Worm (Caenorhabditis elegans): ENCODE measurements around the gene pph-4.2.

Gene pph-4.2

DNA sequence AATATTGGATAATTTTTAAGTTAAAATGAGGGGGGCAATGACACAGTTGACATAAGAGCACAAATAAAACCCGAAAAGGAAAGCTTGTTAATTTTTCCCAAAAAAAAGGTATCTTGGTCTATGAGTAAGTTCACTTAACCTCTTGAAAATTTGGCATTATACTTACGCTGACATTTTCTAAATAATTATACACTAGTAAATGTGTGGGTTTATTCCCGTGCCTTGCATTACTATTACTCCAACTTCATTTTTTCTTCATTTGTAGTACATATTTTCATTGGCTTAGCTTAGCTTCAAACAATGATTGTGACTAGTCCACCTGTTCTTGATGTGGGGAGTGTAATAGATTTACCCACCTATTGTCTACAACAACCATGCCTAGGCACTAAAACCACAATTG lies 17.8 kb downstream of the pph-4.2 start, which contains the start of gene Y75B8A.34 (continued):
- TF ChIP-seq hlh-11 (tag; optimal IDR thresholded peaks at IDR 0.05), result no peak
- TF ChIP-seq mxl-2 (GFP tag; conservative IDR thresholded peaks at IDR 0.05), result no peak
- TF ChIP-seq nhr-48 (tag; optimal IDR thresholded peaks at IDR 0.05), result no peak
- TF ChIP-seq zfp-2 (tag; optimal IDR thresholded peaks at IDR 0.05), result no peak

DNA sequence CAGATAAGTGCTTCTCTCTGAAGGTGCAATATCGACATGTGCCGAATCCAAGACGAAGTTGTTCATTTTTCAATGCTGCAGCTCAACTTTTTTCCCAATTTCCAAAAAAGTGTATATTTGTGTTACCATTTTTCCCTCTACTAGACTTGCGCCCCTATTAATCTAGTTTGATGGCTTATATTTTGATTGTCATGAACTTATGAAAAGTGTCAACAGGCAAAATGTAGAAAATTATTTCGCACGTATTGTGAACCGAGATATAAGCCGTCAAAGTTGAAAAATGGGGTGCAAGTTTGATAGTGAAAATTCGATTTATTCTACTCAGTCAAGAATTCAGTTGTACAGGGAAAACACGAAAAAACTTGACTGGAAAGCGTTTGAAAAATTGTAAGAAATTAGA lies 18.6 kb downstream of the pph-4.2 start, which contains the start of gene Y75B8A.32:
Gene Y75B8A.32 (minus strand): TSS at position 101 of the 400 bp plus-strand sequence.
- no peak for TF ChIP-seq Y48G9A.11 (GFP tag; IDR thresholded peaks at IDR 0.05)
- no peak for TF ChIP-seq ceh-28 (tag; optimal IDR thresholded peaks at IDR 0.05)
- no peak for TF ChIP-seq nhr-25 (tag; optimal IDR thresholded peaks at IDR 0.05; ENCODE audit: borderline replicate concordance, insufficient read depth)
- no peak for TF ChIP-seq zfp-2 (tag; optimal IDR thresholded peaks at IDR 0.05)
- no peak for TF ChIP-seq ceh-82 (tag; optimal IDR thresholded peaks at IDR 0.05)
- TF ChIP-seq ceh-62 (tag; optimal IDR thresholded peaks at IDR 0.05), result no peak
- no peak for TF ChIP-seq mdl-1 (tag; optimal IDR thresholded peaks at IDR 0.05)
- no peak for TF ChIP-seq daf-12 (tag; optimal IDR thresholded peaks at IDR 0.05)
- no peak for TF ChIP-seq mxl-2 (GFP tag; conservative IDR thresholded peaks at IDR 0.05)
- TF ChIP-seq D1046.2 (GFP tag; IDR thresholded peaks at IDR 0.05), result no peak
- no peak for TF ChIP-seq vab-7 (GFP tag; IDR thresholded peaks at IDR 0.05)

DNA sequence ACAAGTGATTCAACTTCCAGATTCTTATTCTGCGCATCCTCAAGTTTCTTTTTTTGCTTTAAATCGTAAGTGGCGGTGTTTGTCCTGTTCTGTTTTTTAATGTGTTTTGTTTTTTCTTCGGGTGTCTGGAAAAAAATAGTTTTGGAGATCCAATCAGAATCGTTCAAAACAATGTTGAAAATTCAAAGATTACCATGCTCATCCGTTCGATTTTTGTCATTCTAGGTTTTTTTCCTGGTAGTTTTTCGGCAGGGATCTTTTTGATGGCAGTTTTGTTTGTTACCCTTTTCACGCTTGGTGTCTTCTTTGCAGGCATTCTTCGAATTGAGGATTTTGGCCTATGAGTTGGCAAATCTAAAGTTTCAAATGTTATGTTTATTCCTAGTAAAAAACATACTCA lies 20.5 kb downstream of the pph-4.2 start:
- TF ChIP-seq ZK546.5 (tag; optimal IDR thresholded peaks at IDR 0.05) (no peak), nhr-237 (tag; optimal IDR thresholded peaks at IDR 0.05) (no peak), aha-1 (tag) (peak; percentile 91)

DNA sequence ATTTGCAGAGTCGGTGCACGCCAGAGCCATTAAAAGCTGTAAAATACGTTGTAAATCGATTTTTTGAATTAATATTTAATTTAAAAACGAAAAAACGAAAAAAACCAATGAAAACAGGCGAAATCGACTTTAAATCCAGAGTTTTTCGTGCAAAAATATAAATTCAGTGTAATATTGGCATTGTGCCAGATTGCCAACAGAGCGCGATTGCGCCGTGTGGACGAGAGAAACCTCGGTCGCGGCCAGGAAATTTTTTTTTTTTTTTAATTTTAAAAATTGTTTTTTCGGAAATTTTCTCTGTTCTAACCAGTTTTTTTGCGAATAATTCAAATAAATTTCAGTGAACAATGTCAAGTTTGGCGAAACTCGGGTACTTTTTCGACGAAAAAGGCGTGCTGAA lies 25.7 kb downstream of the pph-4.2 start, which contains the start of the genes pph-4.1 and Y75B8A.31:
Gene pph-4.1 (minus strand): TSS at position 36 of the 400 bp plus-strand sequence.
Gene Y75B8A.31 (plus strand): TSS at position 342 of the 400 bp plus-strand sequence.
- TF ChIP-seq nhr-28 (tag; optimal IDR thresholded peaks at IDR 0.05) (peak; percentile 71), ZK337.2 (GFP tag; IDR thresholded peaks at IDR 0.05) (peak; percentile 77), mxl-2 (GFP tag; conservative IDR thresholded peaks at IDR 0.05) (no peak), arid-1 (GFP tag; conservative IDR thresholded peaks at IDR 0.05) (peak; percentile 54; the same call in 1 of the 2 replicates), zag-1 (tag; optimal IDR thresholded peaks at IDR 0.05) (no peak), pqm-1 (tag; optimal IDR thresholded peaks at IDR 0.05) (no peak), F10B5.3 (tag; optimal IDR thresholded peaks at IDR 0.05) (peak; percentile 25), cey-2 (tag; optimal IDR thresholded peaks at IDR 0.05; ENCODE audit: borderline replicate concordance, insufficient read depth) (no peak), ctbp-1 (GFP tag; IDR thresholded peaks at IDR 0.05) (no peak), ztf-11 (tag; optimal IDR thresholded peaks at IDR 0.05) (no peak), nhr-76 (tag; optimal IDR thresholded peaks at IDR 0.05) (no peak), daf-12 (tag; optimal IDR thresholded peaks at IDR 0.05) (no peak), nhr-41 (GFP tag; IDR thresholded peaks at IDR 0.05) (no peak), madf-5 (GFP tag; IDR thresholded peaks at IDR 0.05) (no peak), dmd-8 (GFP tag; IDR thresholded peaks at IDR 0.05) (no peak), hmg-1.1 (GFP tag; IDR thresholded peaks at IDR 0.05) (0 out of 2 replicates have a peak, but pooled peaks have one; percentile 16), sdz-12 (GFP tag; optimal IDR thresholded peaks at IDR 0.05) (peak; percentile 44), lin-29 (GFP tag; IDR thresholded peaks at IDR 0.05) (no peak), gei-8 (GFP tag; optimal IDR thresholded peaks at IDR 0.05) (no peak), dmd-9 (GFP tag; IDR thresholded peaks at IDR 0.05) (peak; percentile 92), duxl-1 (tag; optimal IDR thresholded peaks at IDR 0.05; ENCODE audit: poor library complexity) (peak; percentile 0), ces-1 (GFP tag; optimal IDR thresholded peaks at IDR 0.05) (no peak), nhr-42 (GFP tag; IDR thresholded peaks at IDR 0.05) (no peak), ama-1 (optimal IDR thresholded peaks at IDR 0.05) (no peak), daf-8 (GFP tag; IDR thresholded peaks at IDR 0.05) (no peak), ceh-62 (tag; optimal IDR thresholded peaks at IDR 0.05) (no peak), nhr-48 (tag; optimal IDR thresholded peaks at IDR 0.05) (peak; percentile 30), dpl-1 (GFP tag; optimal IDR thresholded peaks at IDR 0.05) (peak; percentile 83), nhr-25 (tag; optimal IDR thresholded peaks at IDR 0.05; ENCODE audit: borderline replicate concordance, insufficient read depth) (no peak), ceh-32 (tag; optimal IDR thresholded peaks at IDR 0.05; ENCODE audit: poor library complexity) (no peak), set-16 (GFP tag; IDR thresholded peaks at IDR 0.05) (no peak), lin-38 (GFP tag; IDR thresholded peaks at IDR 0.05) (peak; percentile 99), ceh-28 (tag; optimal IDR thresholded peaks at IDR 0.05) (no peak), madf-9 (GFP tag; conservative IDR thresholded peaks at IDR 0.05) (no peak; the same call in 1 of the 2 replicates), fkh-10 (GFP tag; optimal IDR thresholded peaks at IDR 0.05) (no peak)

All from whole organism, L4 larva.